Worm (Caenorhabditis elegans): ENCODE data around the gene C17A2.4.

ce11 chrII:3843305-3843704 lies 3.6 kb downstream of the C17A2.4 start, which contains the start of the genes C17A2.7 and C17A2.3:
- TF ChIP-seq lin-39 (tag; optimal IDR thresholded peaks at IDR 0.05) (no peak), tbx-2 (tag; optimal IDR thresholded peaks at IDR 0.05) (no peak), ceh-82 (tag; optimal IDR thresholded peaks at IDR 0.05) (no peak), lin-15B (tag; optimal IDR thresholded peaks at IDR 0.05) (no peak), ama-1 (optimal IDR thresholded peaks at IDR 0.05) (no peak), snpc-4 (tag; optimal IDR thresholded peaks at IDR 0.05) (no peak), elt-3 (tag; optimal IDR thresholded peaks at IDR 0.05) (no peak), nhr-76 (tag; optimal IDR thresholded peaks at IDR 0.05) (no peak), lsy-12 (tag; optimal IDR thresholded peaks at IDR 0.05) (no peak), ztf-4 (tag; optimal IDR thresholded peaks at IDR 0.05) (no peak), ztf-11 (tag; optimal IDR thresholded peaks at IDR 0.05) (no peak)

Data from whole organism, L3 larva.